Fruit fly (Drosophila melanogaster): ENCODE measurements around the gene CG15739.

The CG15739 gene

DNA sequence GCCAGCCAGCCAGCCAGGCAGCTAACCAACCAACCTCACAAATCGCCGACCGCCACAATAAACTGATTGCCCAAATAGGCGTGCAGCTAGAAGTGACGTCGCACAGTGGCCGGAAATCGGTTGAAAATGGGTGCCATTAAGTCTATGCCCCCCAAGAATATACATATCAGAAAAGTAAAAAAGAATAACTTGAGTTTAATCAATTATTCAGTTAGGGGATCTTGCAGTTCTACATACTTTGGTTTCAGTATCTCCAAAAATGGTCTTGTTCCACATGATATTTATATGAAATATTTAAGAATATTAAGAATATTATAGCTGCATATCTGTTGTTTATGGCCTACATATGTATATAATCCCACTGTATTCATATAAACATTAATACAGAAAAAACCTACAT lies 12.2 kb downstream of the CG15739 start:
- TF ChIP-seq psq (GFP tag; optimal IDR thresholded peaks at IDR 0.05) (no peak), foxo (GFP tag; optimal IDR thresholded peaks at IDR 0.05) (peak in 1 of 2 experiments; percentile 14)

- TF ChIP-seq h (GFP tag; optimal IDR thresholded peaks at IDR 0.05) (peak; percentile 62), fru (GFP tag; optimal IDR thresholded peaks at IDR 0.05) (peak; percentile 57), ey (GFP tag; optimal IDR thresholded peaks at IDR 0.05) (peak; percentile 38), tai (GFP tag; optimal IDR thresholded peaks at IDR 0.05) (no peak), Hnf4 (GFP tag; optimal IDR thresholded peaks at IDR 0.05) (peak; percentile 86), CG32264 (GFP tag; optimal IDR thresholded peaks at IDR 0.05) (no peak), rgr (GFP tag; optimal IDR thresholded peaks at IDR 0.05) (peak; percentile 59), brk (GFP tag; optimal IDR thresholded peaks at IDR 0.05) (no peak), Jra (GFP tag; optimal IDR thresholded peaks at IDR 0.05) (peak; percentile 72), OdsH (GFP tag; optimal IDR thresholded peaks at IDR 0.05) (peak; percentile 21), HLH106 (tag; optimal IDR thresholded peaks at IDR 0.05) (peak; percentile 4), Abd-B (GFP tag; optimal IDR thresholded peaks at IDR 0.05) (no peak), woc (GFP tag; optimal IDR thresholded peaks at IDR 0.05) (peak; percentile 31), Hr83 (GFP tag; optimal IDR thresholded peaks at IDR 0.05; ENCODE audit: poor library complexity, severe bottlenecking) (peak; percentile 84), Rel (GFP tag; optimal IDR thresholded peaks at IDR 0.05) (no peak), Rel (tag; optimal IDR thresholded peaks at IDR 0.05) (peak; percentile 42), sv (GFP tag; optimal IDR thresholded peaks at IDR 0.05) (peak; percentile 11), br (GFP tag; optimal IDR thresholded peaks at IDR 0.05) (peak; percentile 50), Sp1 (GFP tag; optimal IDR thresholded peaks at IDR 0.05) (peak; percentile 44), Myc (optimal IDR thresholded peaks at IDR 0.05) (peak; percentile 53), foxo (GFP tag; optimal IDR thresholded peaks at IDR 0.05) (peak in 1 of 2 experiments; percentile 56), pan (optimal IDR thresholded peaks at IDR 0.05) (no peak)
Measured at dm6 chrX:11886976-11887375, 13.9 kb downstream of the CG15739 start, which contains the start of the genes CG10353 and SelG. Gene CG10353 (minus strand): TSS chrX:11887162. Gene SelG (plus strand): TSS chrX:11887284.

- TF ChIP-seq h (GFP tag; optimal IDR thresholded peaks at IDR 0.05) (peak; percentile 26), Dif (GFP tag; optimal IDR thresholded peaks at IDR 0.05; ENCODE audit: partially characterized antibody) (no peak), woc (GFP tag; optimal IDR thresholded peaks at IDR 0.05) (peak; percentile 62), rgr (GFP tag; optimal IDR thresholded peaks at IDR 0.05) (peak; percentile 24), Hr83 (GFP tag; optimal IDR thresholded peaks at IDR 0.05; ENCODE audit: poor library complexity, severe bottlenecking) (peak; percentile 10), br (GFP tag; optimal IDR thresholded peaks at IDR 0.05) (no peak), fru (GFP tag; optimal IDR thresholded peaks at IDR 0.05) (no peak)
Measured at dm6 chrX:11888142-11888541, 15.0 kb downstream of the CG15739 start, which contains the start of gene CG1840. Gene CG1840 (plus strand): TSS chrX:11888352.

- no peak for TF ChIP-seq foxo (GFP tag; optimal IDR thresholded peaks at IDR 0.05)
- TF ChIP-seq dsf (GFP tag; optimal IDR thresholded peaks at IDR 0.05; ENCODE audit: borderline replicate concordance), result no peak
- TF ChIP-seq psq (GFP tag; optimal IDR thresholded peaks at IDR 0.05), result no peak
- TF ChIP-seq usp (GFP tag; optimal IDR thresholded peaks at IDR 0.05), result no peak
- no peak for TF ChIP-seq brk (GFP tag; optimal IDR thresholded peaks at IDR 0.05)
- no peak for TF ChIP-seq sv (GFP tag; optimal IDR thresholded peaks at IDR 0.05)
- no peak for TF ChIP-seq Hr78 (GFP tag; optimal IDR thresholded peaks at IDR 0.05)
- TF ChIP-seq Dfd (GFP tag; optimal IDR thresholded peaks at IDR 0.05), result no peak
- no peak for TF ChIP-seq br (GFP tag; optimal IDR thresholded peaks at IDR 0.05)
Measured at dm6 chrX:11891682-11892179, 18.6 kb downstream of the CG15739 start, which contains the start of gene sicily. Gene sicily (plus strand): TSS chrX:11891732.

DNA sequence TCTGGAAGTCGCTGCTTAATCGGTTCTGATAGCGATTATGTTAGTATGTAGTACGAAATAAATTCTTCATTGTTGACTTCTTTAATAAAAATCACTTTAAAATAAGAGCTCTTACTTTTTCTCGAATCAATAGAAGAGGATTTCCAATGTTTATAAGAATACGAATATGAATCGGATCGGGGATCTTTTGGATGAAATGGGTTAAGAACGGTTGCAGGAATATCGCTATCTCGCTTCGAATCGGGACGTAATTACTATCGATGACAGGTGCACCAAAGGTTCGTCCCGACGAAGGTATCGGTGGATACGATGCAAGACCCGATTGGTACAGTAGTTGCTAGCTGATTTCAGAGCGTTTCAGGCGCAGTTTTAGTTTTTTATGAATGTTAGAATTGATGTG lies 20.5 kb downstream of the CG15739 start, which contains the start of gene wisp:
Gene wisp (plus strand): TSS at position 301 of the 400 bp plus-strand sequence.
- TF ChIP-seq Dif (GFP tag; optimal IDR thresholded peaks at IDR 0.05; ENCODE audit: partially characterized antibody), result no peak
- TF ChIP-seq CrebA (GFP tag; optimal IDR thresholded peaks at IDR 0.05; ENCODE audit: borderline replicate concordance), result no peak
- no peak for TF ChIP-seq dsf (GFP tag; optimal IDR thresholded peaks at IDR 0.05; ENCODE audit: borderline replicate concordance)
- no peak for TF ChIP-seq sage (GFP tag; optimal IDR thresholded peaks at IDR 0.05)
- no peak for TF ChIP-seq lola (GFP tag; optimal IDR thresholded peaks at IDR 0.05)
- TF ChIP-seq N (GFP tag; optimal IDR thresholded peaks at IDR 0.05), result no peak
- TF ChIP-seq CG32264 (GFP tag; optimal IDR thresholded peaks at IDR 0.05), result no peak
- TF ChIP-seq GATAd (GFP tag; optimal IDR thresholded peaks at IDR 0.05), result no peak
- TF ChIP-seq jim (GFP tag; optimal IDR thresholded peaks at IDR 0.05), result no peak
- no peak for TF ChIP-seq dmrt93B (GFP tag; optimal IDR thresholded peaks at IDR 0.05)
- no peak for TF ChIP-seq Mio (GFP tag; optimal IDR thresholded peaks at IDR 0.05)
- no peak for TF ChIP-seq OdsH (GFP tag; optimal IDR thresholded peaks at IDR 0.05)
- no peak for TF ChIP-seq tai (GFP tag; optimal IDR thresholded peaks at IDR 0.05)
- TF ChIP-seq usp (GFP tag; optimal IDR thresholded peaks at IDR 0.05), result no peak
- TF ChIP-seq brk (GFP tag; optimal IDR thresholded peaks at IDR 0.05), result no peak
- no peak for TF ChIP-seq pan (optimal IDR thresholded peaks at IDR 0.05)
- TF ChIP-seq sv (GFP tag; optimal IDR thresholded peaks at IDR 0.05), result no peak
- TF ChIP-seq Hr83 (GFP tag; optimal IDR thresholded peaks at IDR 0.05; ENCODE audit: poor library complexity, severe bottlenecking), result no peak
